Fruit fly (Drosophila melanogaster) S2 (cell line): ENCODE data around the gene CG7079.
A peak's percentile ranks its signal among the peaks of the same experiment; 100 is the strongest.

Experiments
- CG8478 ChIP-seq: fragments of >200 bp; optimal IDR thresholded peaks from 2 replicates; lab custom pipeline; 2018
- CTCF ChIP-seq, 2 experiments: fragments of >200 bp; optimal IDR thresholded peaks; 2 replicates each; lab custom pipeline; 2018

DNA sequence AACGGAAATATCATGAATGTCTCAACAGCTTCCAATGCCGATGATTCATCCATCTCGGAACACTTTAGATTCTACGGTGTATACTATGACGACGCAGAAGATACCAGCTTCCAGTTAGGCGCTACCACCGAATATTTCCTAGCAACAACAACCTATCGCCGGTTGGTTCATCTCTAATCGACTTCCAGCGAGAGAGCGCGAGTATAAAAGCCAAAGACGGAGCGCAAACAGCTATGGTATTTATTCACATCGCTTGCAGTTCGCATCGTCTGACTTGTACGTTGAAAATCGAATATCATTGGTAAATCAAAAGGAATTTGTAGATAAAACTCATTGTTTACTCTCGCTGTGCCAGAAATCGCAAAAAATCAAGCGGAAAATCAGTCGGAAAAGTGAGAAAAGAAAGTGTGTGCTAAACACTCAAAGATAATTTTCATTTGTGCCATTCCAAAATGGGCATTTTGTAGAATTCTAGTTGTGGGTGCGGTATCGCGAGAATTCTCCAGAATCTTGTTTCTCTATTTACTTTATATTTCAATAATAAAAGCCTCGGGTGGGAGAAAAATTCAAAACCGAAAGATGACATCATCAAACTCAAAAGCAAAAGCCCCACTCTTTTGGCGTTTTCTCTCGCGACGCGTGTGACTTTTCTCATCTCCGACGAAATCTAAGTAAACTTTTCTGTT is 16.5 kb upstream of the CG7079 start, which contains the start of gene AnxB9:
- TF ChIP-seq CG8478 (no peak), CTCF (optimal IDR thresholded peaks at IDR 0.05; lab: Kevin White, UChicago) (peak in 1 of 2 experiments; percentile 22)
